Worm (Caenorhabditis elegans): ENCODE measurements around the gene ZK652.8.

DNA sequence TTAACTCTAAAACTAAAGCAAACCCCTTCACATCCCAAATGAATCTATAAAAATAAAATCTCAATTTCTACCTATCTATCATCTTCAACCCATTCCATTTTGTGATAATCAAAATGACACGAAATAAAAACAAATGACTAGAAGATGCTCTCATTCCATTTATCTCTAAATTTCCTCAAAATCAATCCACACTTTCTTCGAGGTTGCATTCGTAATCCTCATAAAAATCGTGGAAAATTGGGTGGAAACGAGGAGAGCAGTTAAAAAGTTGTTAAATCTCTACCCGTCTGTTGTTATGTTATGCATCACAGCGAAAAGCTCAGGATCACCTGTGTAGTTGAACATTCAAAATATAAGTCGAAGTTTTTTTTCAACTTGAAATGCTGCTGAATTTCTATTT is 36.5 kb downstream of the ZK652.8 start:
- TF ChIP-seq egrh-3 (GFP tag; IDR thresholded peaks at IDR 0.05) (no peak), hmg-20 (GFP tag; IDR thresholded peaks at IDR 0.05) (no peak), mes-4 (tag; optimal IDR thresholded peaks at IDR 0.05) (no peak), ztf-26 (tag; optimal IDR thresholded peaks at IDR 0.05) (no peak), Y79H2A.3 (GFP tag; conservative IDR thresholded peaks at IDR 0.05) (no peak), snpc-1.3 (tag; optimal IDR thresholded peaks at IDR 0.05; ENCODE audit: insufficient read depth) (no peak), ztf-28 (GFP tag; IDR thresholded peaks at IDR 0.05) (no peak)

Measured in whole organism, young adult.